Fruit fly (Drosophila melanogaster): ENCODE measurements around the gene CG5953.

CG5953 gene

DNA sequence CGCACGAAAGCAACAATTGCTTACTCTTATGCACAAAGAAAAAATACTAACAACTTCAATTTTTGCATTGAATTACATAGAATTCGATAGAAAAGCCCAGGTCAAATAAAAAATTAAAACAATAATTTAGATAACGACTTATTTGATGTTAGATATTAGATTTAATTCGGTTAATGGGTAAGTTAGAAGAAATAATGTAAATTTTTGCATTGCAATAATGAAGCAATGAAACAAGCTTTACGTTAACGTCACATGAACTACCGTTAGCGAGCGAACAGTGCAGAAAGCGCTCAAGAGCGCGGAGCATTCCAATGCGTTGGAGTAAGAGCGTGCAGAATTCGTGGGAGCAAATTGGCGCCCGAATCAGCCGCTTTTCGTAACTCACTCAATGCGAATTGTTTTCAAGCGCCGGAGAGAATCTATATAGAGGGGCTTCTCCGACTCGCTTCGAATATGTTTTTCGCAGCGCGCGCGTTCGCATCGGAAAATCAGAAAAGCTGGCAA is 11.9 kb upstream of the CG5953 start, which contains the start of gene mtgo (continued):
- TF ChIP-seq MBD-R2 (GFP tag; IDR thresholded peaks at IDR 0.05) = no peak
- no peak for TF ChIP-seq CG11247 (GFP tag; IDR thresholded peaks at IDR 0.05)
- TF ChIP-seq shn (GFP tag; optimal IDR thresholded peaks at IDR 0.05) = no peak
- TF ChIP-seq emc (GFP tag; optimal IDR thresholded peaks at IDR 0.05) = no peak
- peak; percentile 41 for TF ChIP-seq CG13424 (tag; optimal IDR thresholded peaks at IDR 0.05)
- no peak for TF ChIP-seq hkb (optimal IDR thresholded peaks at IDR 0.05)
- no peak for TF ChIP-seq hkb (GFP tag; IDR thresholded peaks at IDR 0.05)
- TF ChIP-seq PHDP (tag; optimal IDR thresholded peaks at IDR 0.05) = peak; percentile 40
- no peak for TF ChIP-seq Eip74EF (GFP tag; optimal IDR thresholded peaks at IDR 0.05)
- TF ChIP-seq D (optimal IDR thresholded peaks at IDR 0.05) = no peak
- TF ChIP-seq D (GFP tag; optimal IDR thresholded peaks at IDR 0.05) = peak; percentile 3
- no peak for TF ChIP-seq org-1 (GFP tag; optimal IDR thresholded peaks at IDR 0.05)
- TF ChIP-seq CG3065 (GFP tag; optimal IDR thresholded peaks at IDR 0.05) = no peak
- TF ChIP-seq CG14710 (tag; optimal IDR thresholded peaks at IDR 0.05) = peak; percentile 12
- TF ChIP-seq CG10366 (GFP tag; IDR thresholded peaks at IDR 0.05) = no peak
- TF ChIP-seq Sry-β (GFP tag; optimal IDR thresholded peaks at IDR 0.05) = no peak
- TF ChIP-seq CG7372 (GFP tag; IDR thresholded peaks at IDR 0.05) = peak; percentile 28; the same call in 1 of the 2 replicates
- no peak for TF ChIP-seq MTF-1 (GFP tag; optimal IDR thresholded peaks at IDR 0.05; ENCODE audit: borderline replicate concordance)
- TF ChIP-seq sc (optimal IDR thresholded peaks at IDR 0.05) = no peak
- TF ChIP-seq sc (GFP tag; optimal IDR thresholded peaks at IDR 0.05) = no peak
- TF ChIP-seq CG12071 (GFP tag; optimal IDR thresholded peaks at IDR 0.05) = peak; percentile 29
- TF ChIP-seq kah (GFP tag; optimal IDR thresholded peaks at IDR 0.05) = peak; percentile 20
- TF ChIP-seq pros (GFP tag; optimal IDR thresholded peaks at IDR 0.05) = no peak
- TF ChIP-seq chn (GFP tag; optimal IDR thresholded peaks at IDR 0.05) = no peak
- no peak for TF ChIP-seq ato (GFP tag; IDR thresholded peaks at IDR 0.05; ENCODE audit: partially characterized antibody)
- peak; percentile 38; the same call in 1 of the 3 replicates for TF ChIP-seq CG34422 (GFP tag; IDR thresholded peaks at IDR 0.05)
- TF ChIP-seq repo (GFP tag; optimal IDR thresholded peaks at IDR 0.05) = no peak
- no peak for TF ChIP-seq CG9876 (GFP tag; optimal IDR thresholded peaks at IDR 0.05)
- TF ChIP-seq CG17612 (GFP tag; IDR thresholded peaks at IDR 0.05) = no peak
- no peak for TF ChIP-seq CG10565 (GFP tag; optimal IDR thresholded peaks at IDR 0.05)
- TF ChIP-seq CG42726 (GFP tag; IDR thresholded peaks at IDR 0.05; ENCODE audit: partially characterized antibody) = no peak
- TF ChIP-seq bcd (GFP tag; optimal IDR thresholded peaks at IDR 0.05) = peak; percentile 10
- no peak for TF ChIP-seq MESR4 (GFP tag; optimal IDR thresholded peaks at IDR 0.05)
- TF ChIP-seq CG4424 (GFP tag; optimal IDR thresholded peaks at IDR 0.05) = peak; percentile 64
- peak; percentile 62 for TF ChIP-seq CG17829 (tag; optimal IDR thresholded peaks at IDR 0.05)
- no peak for TF ChIP-seq CG12299 (tag; optimal IDR thresholded peaks at IDR 0.05)
- TF ChIP-seq CG12104 (GFP tag; optimal IDR thresholded peaks at IDR 0.05) = no peak
- no peak for TF ChIP-seq onecut (GFP tag; IDR thresholded peaks at IDR 0.05)
- TF ChIP-seq HLH4C (GFP tag; IDR thresholded peaks at IDR 0.05; ENCODE audit: partially characterized antibody) = no peak
- no peak for TF ChIP-seq Fer2 (tag; optimal IDR thresholded peaks at IDR 0.05)
- no peak for TF ChIP-seq danr (GFP tag; IDR thresholded peaks at IDR 0.05)
- TF ChIP-seq sens (GFP tag) = no peak
- TF ChIP-seq br (optimal IDR thresholded peaks at IDR 0.05) = no peak
- no peak for TF ChIP-seq dati (GFP tag; IDR thresholded peaks at IDR 0.05)
- TF ChIP-seq fd102C (GFP tag; optimal IDR thresholded peaks at IDR 0.05) = no peak
- TF ChIP-seq nau (GFP tag; optimal IDR thresholded peaks at IDR 0.05) = peak; percentile 61
- TF ChIP-seq schlank (tag; optimal IDR thresholded peaks at IDR 0.05) = no peak
- no peak for TF ChIP-seq eve (GFP tag; optimal IDR thresholded peaks at IDR 0.05)
- no peak for TF ChIP-seq CG2129 (GFP tag; IDR thresholded peaks at IDR 0.05; ENCODE audit: partially characterized antibody)
- TF ChIP-seq CG8765 (GFP tag; IDR thresholded peaks at IDR 0.05) = no peak
- TF ChIP-seq grn (GFP tag; optimal IDR thresholded peaks at IDR 0.05) = no peak
- TF ChIP-seq fd3F (GFP tag; optimal IDR thresholded peaks at IDR 0.05) = no peak
